Worm (Caenorhabditis elegans) whole organism, L4 larva: ENCODE measurements around the gene F01F1.14.

Experiments
- F37D6.2 ChIP-seq: sonication (generic microtip); optimal IDR thresholded peaks from 2 replicates; lab custom pipeline; 2016; ENCODE audit warnings: mild to moderate bottlenecking, missing genetic modification characterization, missing compliant biosample characterization
- F44E2.7 ChIP-seq: fragments of 200-800 bp; sonication (Bioruptor generic); IDR thresholded peaks from 2 replicates; pipeline ENCODE4 v2.1.2; 2022; ENCODE audit warnings: missing genetic modification characterization, missing compliant biosample characterization
- T20F7.1 ChIP-seq: fragments of 200-800 bp; sonication (Bioruptor generic); optimal IDR thresholded peaks from 2 replicates; lab custom pipeline; 2018; ENCODE audit warnings: mild to moderate bottlenecking, missing genetic modification characterization, missing compliant biosample characterization
- T26A8.4 ChIP-seq: fragments of 200-800 bp; sonication (Bioruptor generic); IDR thresholded peaks from 2 replicates; pipeline ENCODE4 v1.3.6; 2022; ENCODE audit warnings: missing genetic modification characterization, missing compliant biosample characterization
- Y48G9A.11 ChIP-seq: fragments of 200-800 bp; sonication (Bioruptor generic); IDR thresholded peaks from 2 replicates; pipeline ENCODE4 v1.3.6; 2022; ENCODE audit warnings: missing genetic modification reagents, missing genetic modification characterization, missing compliant biosample characterization
- Y75B8A.6 ChIP-seq: fragments of 200-800 bp; sonication (Bioruptor generic); IDR thresholded peaks from 2 replicates; pipeline ENCODE4 v1.3.6; 2022; ENCODE audit warnings: missing genetic modification reagents, missing genetic modification characterization, missing compliant biosample characterization
- aha-1 ChIP-seq: fragments of 150-350 bp; peaks from one replicate; lab custom pipeline; 2014; ENCODE audit warnings: missing biosample characterization, missing genetic modification characterization
- aly-2 ChIP-seq: sonication (generic microtip); optimal IDR thresholded peaks from 2 replicates; lab custom pipeline; 2018; ENCODE audit warnings: missing biosample characterization, missing genetic modification characterization
- attf-4 ChIP-seq: sonication (generic microtip); optimal IDR thresholded peaks from 3 replicates; lab custom pipeline; 2017; ENCODE audit warnings: missing biosample characterization, missing genetic modification characterization
- ceh-20 ChIP-seq: fragments of 200-800 bp; sonication (Bioruptor generic); IDR thresholded peaks from 2 replicates; pipeline ENCODE4 v1.3.6; 2022; ENCODE audit warnings: missing genetic modification reagents, missing genetic modification characterization, missing compliant biosample characterization
- ceh-32 ChIP-seq: sonication (generic microtip); optimal IDR thresholded peaks from 2 replicates; lab custom pipeline; 2016; ENCODE audit warnings: mild to moderate bottlenecking, missing genetic modification characterization, missing compliant biosample characterization; ENCODE audit not compliant: poor library complexity
- ceh-44 ChIP-seq: fragments of 200-800 bp; sonication (Bioruptor generic); IDR thresholded peaks from 2 replicates; pipeline ENCODE4 v1.3.6; 2022; ENCODE audit warnings: missing genetic modification reagents, missing genetic modification characterization, missing compliant biosample characterization
- ces-1 ChIP-seq: fragments of 150-350 bp; sonication (generic microtip); optimal IDR thresholded peaks from 4 replicates; lab custom pipeline; 2014; ENCODE audit warnings: missing biosample characterization, missing genetic modification reagents, missing genetic modification characterization
- ctbp-1 ChIP-seq: fragments of 200-800 bp; sonication (Bioruptor generic); IDR thresholded peaks from 2 replicates; pipeline ENCODE4 v1.3.6; 2022; ENCODE audit warnings: missing genetic modification reagents, missing genetic modification characterization, missing compliant biosample characterization
- daf-19 ChIP-seq: fragments of 200-800 bp; sonication (Bioruptor generic); conservative IDR thresholded peaks from 2 replicates; pipeline ENCODE4 v1.3.6; 2022; ENCODE audit warnings: missing genetic modification characterization, missing compliant biosample characterization
- dmd-6 ChIP-seq: fragments of 200-800 bp; sonication (Bioruptor generic); IDR thresholded peaks from 2 replicates; pipeline ENCODE4 v1.3.6; 2022; ENCODE audit warnings: missing genetic modification reagents, missing genetic modification characterization, missing compliant biosample characterization
- dmd-8 ChIP-seq: fragments of 200-800 bp; sonication (Bioruptor generic); IDR thresholded peaks from 2 replicates; pipeline ENCODE4 v1.3.6; 2022; ENCODE audit warnings: missing genetic modification characterization, missing compliant biosample characterization
- dmd-9 ChIP-seq: fragments of 200-800 bp; sonication (Bioruptor generic); IDR thresholded peaks from 2 replicates; pipeline ENCODE4 v1.3.6; 2022; ENCODE audit warnings: missing genetic modification reagents, missing genetic modification characterization, missing compliant biosample characterization
- dpl-1 ChIP-seq: fragments of 150-350 bp; optimal IDR thresholded peaks from 2 replicates; lab custom pipeline; 2014; ENCODE audit warnings: missing biosample characterization, missing genetic modification reagents, missing genetic modification characterization
- dve-1 ChIP-seq: sonication (generic microtip); optimal IDR thresholded peaks from 2 replicates; lab custom pipeline; 2017; ENCODE audit warnings: antibody characterized with exemption, mild to moderate bottlenecking, missing genetic modification characterization, missing compliant biosample characterization; ENCODE audit not compliant: insufficient read depth
- egl-27 ChIP-seq: sonication (generic microtip); optimal IDR thresholded peaks from 3 replicates; lab custom pipeline; 2017; ENCODE audit warnings: missing biosample characterization, missing genetic modification reagents, missing genetic modification characterization
- egl-43 ChIP-seq: fragments of 200-800 bp; sonication (Bioruptor generic); IDR thresholded peaks from 2 replicates; pipeline ENCODE4 v1.3.6; 2022; ENCODE audit warnings: missing genetic modification reagents, missing genetic modification characterization, missing compliant biosample characterization
- fkh-10 ChIP-seq: fragments of 150-350 bp; optimal IDR thresholded peaks from 2 replicates; lab custom pipeline; 2014; ENCODE audit warnings: missing biosample characterization, missing genetic modification reagents, missing genetic modification characterization
- hlh-11 ChIP-seq: fragments of 200-800 bp; sonication (Bioruptor generic); optimal IDR thresholded peaks from 2 replicates; lab custom pipeline; 2018; ENCODE audit warnings: mild to moderate bottlenecking, missing genetic modification characterization, missing compliant biosample characterization
- hmg-1.1 ChIP-seq: fragments of 200-800 bp; sonication (Bioruptor generic); IDR thresholded peaks from 2 replicates; pipeline ENCODE4 v1.3.6; 2022; ENCODE audit warnings: missing genetic modification reagents, missing genetic modification characterization, missing compliant biosample characterization
- lin-38 ChIP-seq: fragments of 200-800 bp; sonication (Bioruptor generic); IDR thresholded peaks from 2 replicates; pipeline ENCODE4 v1.3.6; 2022; ENCODE audit warnings: missing genetic modification reagents, missing genetic modification characterization, missing compliant biosample characterization
- mdl-1 ChIP-seq, 2 experiments: fragments of 150-350 bp in 1 of 2; sonication (generic microtip) in 1 of 2; optimal IDR thresholded peaks; 2 replicates each; lab custom pipeline; 2014 to 2017; ENCODE audit warnings: missing biosample characterization in 2 of 2, missing genetic modification characterization in 2 of 2
- nhr-11 ChIP-seq: fragments of 150-350 bp; optimal IDR thresholded peaks from 2 replicates; lab custom pipeline; 2014; ENCODE audit warnings: missing biosample characterization, missing genetic modification characterization
- nhr-237 ChIP-seq: sonication (generic microtip); optimal IDR thresholded peaks from 2 replicates; lab custom pipeline; 2017; ENCODE audit warnings: missing biosample characterization, missing genetic modification characterization
- nhr-41 ChIP-seq: fragments of 200-800 bp; sonication (Bioruptor generic); IDR thresholded peaks from 2 replicates; pipeline ENCODE4 v1.3.6; 2022; ENCODE audit warnings: missing genetic modification reagents, missing genetic modification characterization, missing compliant biosample characterization
- nhr-76 ChIP-seq: fragments of 150-350 bp; optimal IDR thresholded peaks from 2 replicates; lab custom pipeline; 2014; ENCODE audit warnings: missing biosample characterization, missing genetic modification characterization
- nhr-77 ChIP-seq: fragments of 150-350 bp; optimal IDR thresholded peaks from 2 replicates; lab custom pipeline; 2014; ENCODE audit warnings: missing biosample characterization, missing genetic modification characterization
- pha-4 ChIP-seq, 2 experiments: fragments of 150-350 bp in 1 of 2; fragments of 200-800 bp in 1 of 2; sonication (Bioruptor generic) in 1 of 2; IDR thresholded peaks in 1 of 2; optimal IDR thresholded peaks in 1 of 2; 2 replicates each; pipeline versions ENCODE4 v1.3.6 to Lab custom; 2014 to 2022; ENCODE audit warnings: missing genetic modification characterization in 2 of 2, missing genetic modification reagents in 2 of 2, missing biosample characterization in 1 of 2, missing compliant biosample characterization in 1 of 2
- php-3 ChIP-seq: fragments of 200-800 bp; sonication (Bioruptor generic); IDR thresholded peaks from 2 replicates; pipeline ENCODE4 v1.3.6; 2022; ENCODE audit warnings: missing genetic modification reagents, missing genetic modification characterization, missing compliant biosample characterization
- rbr-2 ChIP-seq: sonication (generic microtip); optimal IDR thresholded peaks from 2 replicates; lab custom pipeline; 2016; ENCODE audit warnings: missing genotype, missing genetic modification characterization, missing compliant biosample characterization
- saeg-2 ChIP-seq: fragments of 200-800 bp; sonication (Bioruptor generic); IDR thresholded peaks from 2 replicates; pipeline ENCODE4 v1.3.6; 2022; ENCODE audit warnings: missing genetic modification reagents, missing genetic modification characterization, missing compliant biosample characterization
- skn-1 ChIP-seq: fragments of 150-350 bp; optimal IDR thresholded peaks from 2 replicates; lab custom pipeline; 2014; ENCODE audit warnings: missing biosample characterization, missing genetic modification characterization
- snpc-1.2 ChIP-seq: fragments of 200-800 bp; sonication (Bioruptor generic); IDR thresholded peaks from 2 replicates; pipeline ENCODE4 v1.3.6; 2022; ENCODE audit warnings: missing genetic modification reagents, missing genetic modification characterization, missing compliant biosample characterization
- spr-1 ChIP-seq: sonication (generic microtip); optimal IDR thresholded peaks from 2 replicates; lab custom pipeline; 2016; ENCODE audit warnings: mild to moderate bottlenecking, missing genetic modification characterization, missing compliant biosample characterization
- tag-97 ChIP-seq: fragments of 200-800 bp; sonication (Bioruptor generic); IDR thresholded peaks from 2 replicates; pipeline ENCODE4 v1.3.6; 2022; ENCODE audit warnings: missing genetic modification characterization, missing compliant biosample characterization
- unc-130 ChIP-seq: sonication (generic microtip); optimal IDR thresholded peaks from 2 replicates; lab custom pipeline; 2016; ENCODE audit warnings: missing genetic modification reagents, missing genetic modification characterization, missing compliant biosample characterization
- unc-39 ChIP-seq: sonication (generic microtip); optimal IDR thresholded peaks from 2 replicates; lab custom pipeline; 2017; ENCODE audit warnings: missing biosample characterization, missing genetic modification characterization
- unc-62 ChIP-seq, 3 experiments: fragments of 150-350 bp in 1 of 3; sonication (generic microtip); optimal IDR thresholded peaks in 2 of 3; peaks in 1 of 3; 1 replicate in 1 of 3; 2 replicates in 2 of 3; lab custom pipeline; 2014 to 2017; ENCODE audit warnings: missing biosample characterization in 3 of 3, missing genetic modification characterization in 3 of 3, missing genetic modification reagents in 3 of 3, missing genotype in 1 of 3
- vab-7 ChIP-seq: fragments of 200-800 bp; sonication (Bioruptor generic); IDR thresholded peaks from 2 replicates; pipeline ENCODE4 v1.3.6; 2022; ENCODE audit warnings: missing genetic modification reagents, missing genetic modification characterization, missing compliant biosample characterization
- zag-1 ChIP-seq: fragments of 150-350 bp; optimal IDR thresholded peaks from 2 replicates; lab custom pipeline; 2014; ENCODE audit warnings: missing biosample characterization, missing genetic modification characterization
- zfp-3 ChIP-seq: fragments of 200-800 bp; sonication (Bioruptor generic); conservative IDR thresholded peaks from 2 replicates; pipeline ENCODE4 v1.3.6; 2022; ENCODE audit warnings: missing genetic modification reagents, missing genetic modification characterization, missing compliant biosample characterization
- zip-11 ChIP-seq: fragments of 200-800 bp; sonication (Bioruptor generic); IDR thresholded peaks from 2 replicates; pipeline ENCODE4 v1.3.6; 2022; ENCODE audit warnings: missing genetic modification characterization, missing compliant biosample characterization
- zip-2 ChIP-seq: fragments of 150-350 bp; optimal IDR thresholded peaks from 2 replicates; lab custom pipeline; 2014; ENCODE audit warnings: missing biosample characterization, missing genetic modification characterization
- ztf-11 ChIP-seq: fragments of 150-350 bp; optimal IDR thresholded peaks from 2 replicates; lab custom pipeline; 2014; ENCODE audit warnings: missing biosample characterization, missing genetic modification characterization

The F01F1.14 gene

ce11 chrIII:5845483-5845882, 37.2 kb downstream of the F01F1.14 start (continued):
- TF ChIP-seq nhr-237 (no peak), F37D6.2 (peak; percentile 65), unc-62 (GFP tag; optimal IDR thresholded peaks at IDR 0.05 in 1 of 2; lab: Kevin White, UChicago) (peak in 1 of 2 experiments; percentile 91), unc-62 (tag; optimal IDR thresholded peaks at IDR 0.05; lab: Kevin White, UChicago) (no peak), mdl-1 (tag; optimal IDR thresholded peaks at IDR 0.05; lab: Kevin White, UChicago) (peak; percentile 60 to 93), pha-4 (GFP tag; IDR thresholded peaks at IDR 0.05; lab: Robert Waterston, UW) (no peak), pha-4 (tag; optimal IDR thresholded peaks at IDR 0.05; lab: Kevin White, UChicago) (no peak), saeg-2 (no peak), skn-1 (tag; lab: Kevin White, UChicago) (no peak), T20F7.1 (GFP tag; lab: Kevin White, UChicago) (no peak), Y48G9A.11 (GFP tag; lab: Robert Waterston, UW) (no peak), lin-38 (no peak), nhr-11 (tag; lab: Kevin White, UChicago) (peak; percentile 5), spr-1 (tag; lab: Kevin White, UChicago) (no peak), zfp-3 (no peak), unc-39 (no peak), T26A8.4 (GFP tag; lab: Robert Waterston, UW) (no peak), unc-130 (GFP tag; lab: Kevin White, UChicago) (no peak), tag-97 (GFP tag; lab: Robert Waterston, UW) (no peak), zip-2 (tag; lab: Kevin White, UChicago) (no peak), nhr-76 (tag; lab: Kevin White, UChicago) (no peak), zip-11 (GFP tag; lab: Robert Waterston, UW) (no peak), F44E2.7 (GFP tag; lab: Robert Waterston, UW) (no peak), ces-1 (GFP tag; lab: Kevin White, UChicago) (peak; percentile 39), aha-1 (peak; percentile 88), aly-2 (tag; lab: Kevin White, UChicago) (no peak), dmd-9 (GFP tag; lab: Robert Waterston, UW) (no peak), dmd-6 (GFP tag; lab: Robert Waterston, UW) (no peak; the same call in none of the 2 replicates), hmg-1.1 (GFP tag; lab: Robert Waterston, UW) (peak; percentile 76), attf-4 (tag; lab: Kevin White, UChicago) (no peak), hlh-11 (tag; lab: Kevin White, UChicago) (peak; percentile 43), ceh-20 (peak; percentile 71; the same call in 1 of the 2 replicates), php-3 (GFP tag; lab: Robert Waterston, UW) (no peak), dmd-8 (GFP tag; lab: Robert Waterston, UW) (no peak), daf-19 (no peak), vab-7 (GFP tag; lab: Robert Waterston, UW) (no peak), egl-27 (no peak)

DNA sequence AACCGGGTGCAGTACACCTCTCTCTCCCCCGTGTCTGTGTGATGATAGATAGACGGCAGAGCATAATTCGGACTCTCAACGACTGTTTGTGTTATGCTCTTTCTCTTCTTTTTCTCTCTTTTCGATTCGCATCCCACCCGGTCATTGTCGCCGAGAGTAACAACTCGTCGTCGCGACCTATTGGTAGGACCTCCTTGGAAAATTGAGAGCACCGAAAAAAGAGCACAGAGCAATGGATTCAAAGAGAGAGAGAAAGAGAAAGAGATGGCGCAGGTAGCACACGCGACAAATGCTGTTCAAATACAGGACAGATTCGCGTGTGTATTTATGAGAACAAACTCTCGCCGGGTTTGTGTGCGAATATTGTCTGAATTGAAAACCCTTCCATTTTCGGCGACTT, 39.1 kb downstream of the F01F1.14 start:
- no peak for TF ChIP-seq ces-1 (GFP tag; lab: Kevin White, UChicago)
- no peak for TF ChIP-seq ztf-11 (tag; lab: Kevin White, UChicago)
- TF ChIP-seq zag-1 (tag; lab: Kevin White, UChicago) = no peak
- peak in 1 of 2 experiments; percentile 39 for TF ChIP-seq unc-62 (GFP tag; optimal IDR thresholded peaks at IDR 0.05 in 1 of 2; lab: Kevin White, UChicago)
- no peak for TF ChIP-seq unc-62 (tag; optimal IDR thresholded peaks at IDR 0.05; lab: Kevin White, UChicago)
- TF ChIP-seq hmg-1.1 (GFP tag; lab: Robert Waterston, UW) = 0 out of 2 replicates have a peak, but pooled peaks have one; percentile 21
- TF ChIP-seq unc-39 = no peak
- TF ChIP-seq, all 104 proteins: peak for 2

DNA sequence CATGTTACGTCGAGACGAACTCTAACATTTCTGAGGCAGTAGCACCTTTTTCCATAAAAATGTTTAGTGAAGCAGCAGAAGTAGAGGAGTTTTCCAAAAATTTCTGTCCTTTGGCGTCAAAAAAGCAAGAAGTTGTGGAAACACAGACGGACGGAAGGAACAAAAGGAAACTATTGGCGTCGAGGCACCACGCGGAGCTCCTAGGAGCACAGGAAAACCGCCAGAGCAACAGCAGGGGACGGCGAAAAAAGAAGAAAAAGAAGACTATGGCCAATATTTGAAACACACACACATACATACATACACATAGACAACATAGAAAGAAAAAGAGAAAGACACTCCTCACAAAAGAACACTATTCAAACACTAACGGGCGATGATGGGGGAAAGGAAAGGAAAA, 39.8 kb downstream of the F01F1.14 start:
- no peak for TF ChIP-seq snpc-1.2 (GFP tag; lab: Robert Waterston, UW)
- TF ChIP-seq Y75B8A.6 = no peak
- TF ChIP-seq ceh-32 (tag; lab: Kevin White, UChicago) = no peak
- TF ChIP-seq dpl-1 = no peak
- no peak for TF ChIP-seq ceh-44
- TF ChIP-seq fkh-10 = peak; percentile 29
- TF ChIP-seq nhr-77 = no peak
- TF ChIP-seq egl-43 (GFP tag; lab: Robert Waterston, UW) = 0 out of 2 replicates have a peak, but pooled peaks have one; percentile 29
- TF ChIP-seq dve-1 (tag; lab: Kevin White, UChicago) = peak; percentile 8
- TF ChIP-seq pha-4 (GFP tag; IDR thresholded peaks at IDR 0.05; lab: Robert Waterston, UW) = no peak
- peak; percentile 16 for TF ChIP-seq pha-4 (tag; optimal IDR thresholded peaks at IDR 0.05; lab: Kevin White, UChicago)
- TF ChIP-seq daf-19 = no peak
- TF ChIP-seq rbr-2 (tag; lab: Kevin White, UChicago) = peak; percentile 20
- peak; percentile 38; the same call in 1 of the 2 replicates for TF ChIP-seq ctbp-1 (GFP tag; lab: Robert Waterston, UW)
- TF ChIP-seq nhr-41 = no peak
